Worm (Caenorhabditis elegans) whole organism, L1 larva: ENCODE results near the gene nlp-36.

Source experiments
- ama-1 ChIP-seq: fragments of 150-350 bp; optimal IDR thresholded peaks from 2 replicates; lab custom pipeline; 2014
- blmp-1 ChIP-seq: fragments of 150-350 bp; optimal IDR thresholded peaks from 2 replicates; lab custom pipeline; 2014; ENCODE audit warnings: missing biosample characterization, missing genetic modification characterization
- ceh-63 ChIP-seq: fragments of 200-800 bp; sonication (Bioruptor generic); optimal IDR thresholded peaks from 2 replicates; lab custom pipeline; 2018; ENCODE audit warnings: mild to moderate bottlenecking, missing genetic modification characterization, missing compliant biosample characterization
- elt-2 ChIP-seq: sonication (generic microtip); optimal IDR thresholded peaks from 2 replicates; lab custom pipeline; 2016; ENCODE audit warnings: missing genetic modification characterization, mild to moderate bottlenecking, inconsistent platforms, missing compliant biosample characterization, missing genetic modification reagents
- lin-13 ChIP-seq: fragments of 150-350 bp; optimal IDR thresholded peaks from 2 replicates; lab custom pipeline; 2014; ENCODE audit warnings: missing biosample characterization, missing genetic modification reagents, missing genetic modification characterization
- nhr-12 ChIP-seq: sonication (generic microtip); optimal IDR thresholded peaks from 2 replicates; lab custom pipeline; 2017; ENCODE audit warnings: missing biosample characterization, missing genetic modification characterization
- nhr-76 ChIP-seq: sonication (generic microtip); optimal IDR thresholded peaks from 2 replicates; lab custom pipeline; 2017; ENCODE audit warnings: missing biosample characterization, missing genetic modification characterization
- skn-1 ChIP-seq: fragments of 150-350 bp; optimal IDR thresholded peaks from 2 replicates; lab custom pipeline; 2014; ENCODE audit warnings: missing biosample characterization, missing genetic modification characterization
- unc-62 ChIP-seq: fragments of 150-350 bp; optimal IDR thresholded peaks from 2 replicates; lab custom pipeline; 2014; ENCODE audit warnings: missing biosample characterization, missing genetic modification reagents, missing genetic modification characterization

- TF ChIP-seq nhr-76 (tag; lab: Kevin White, UChicago) = no peak
- no peak for TF ChIP-seq unc-62 (GFP tag; lab: Kevin White, UChicago)
- TF ChIP-seq ama-1 (lab: Kevin White, UChicago) = no peak
- no peak for TF ChIP-seq skn-1 (tag; lab: Kevin White, UChicago)
- no peak for TF ChIP-seq ceh-63 (GFP tag; lab: Kevin White, UChicago)
- TF ChIP-seq nhr-12 (tag; lab: Kevin White, UChicago) = no peak
- no peak for TF ChIP-seq lin-13 (GFP tag; lab: Kevin White, UChicago)
- TF ChIP-seq blmp-1 (tag; lab: Kevin White, UChicago) = no peak
- no peak for TF ChIP-seq elt-2
These were observed 23.1 kb downstream of the nlp-36 start for ce11 chrIII:9511660-9512059.
